Fruit fly (Drosophila melanogaster) whole organism, wandering third instar larva: ENCODE measurements around the gene CG3734.

Experiments used
- Abd-B ChIP-seq: fragments of >200 bp; optimal IDR thresholded peaks from 2 replicates; lab custom pipeline; 2017; ENCODE audit warnings: missing biosample characterization, missing genetic modification characterization
- CG9705 ChIP-seq: fragments of 200-800 bp; sonication (Bioruptor generic); optimal IDR thresholded peaks from 2 replicates; lab custom pipeline; 2018; ENCODE audit warnings: missing biosample characterization, mild to moderate bottlenecking, missing genetic modification characterization
- Dif ChIP-seq: fragments of 200-275, 200-300 bp; sonication (Bioruptor generic); optimal IDR thresholded peaks from 2 replicates; lab custom pipeline; 2018; ENCODE audit warnings: missing biosample characterization, missing genetic modification characterization; ENCODE audit not compliant: partially characterized antibody
- Hnf4 ChIP-seq: fragments of 200-800 bp; sonication (Bioruptor generic); optimal IDR thresholded peaks from 2 replicates; lab custom pipeline; 2016; ENCODE audit warnings: missing biosample characterization, mild to moderate bottlenecking, missing genetic modification characterization
- Myc ChIP-seq: fragments of >200 bp; optimal IDR thresholded peaks from 2 replicates; lab custom pipeline; 2017
- N ChIP-seq: fragments of >200 bp; optimal IDR thresholded peaks from 2 replicates; lab custom pipeline; 2018; ENCODE audit warnings: missing biosample characterization, missing external identifiers, missing genetic modification characterization
- Rel ChIP-seq, 2 experiments: fragments of 200-800 bp; sonication (Bioruptor generic) in 1 of 2; optimal IDR thresholded peaks; 2 replicates in 1 of 2; 3 replicates in 1 of 2; lab custom pipeline; 2016 to 2019; ENCODE audit warnings: mild to moderate bottlenecking in 2 of 2, missing biosample characterization in 2 of 2, missing genetic modification characterization in 2 of 2, moderate library complexity in 1 of 2
- Vsx2 ChIP-seq: fragments of 200-300, 225-300 bp; sonication (Bioruptor generic); optimal IDR thresholded peaks from 2 replicates; lab custom pipeline; 2018; ENCODE audit warnings: missing biosample characterization, missing genetic modification characterization; ENCODE audit not compliant: partially characterized antibody
- dl ChIP-seq, 2 experiments: fragments of 175-275, 200-275 bp in 1 of 2; fragments of 200-275 bp in 1 of 2; sonication (Bioruptor generic); optimal IDR thresholded peaks; lab custom pipeline; 2018; ENCODE audit warnings: mild to moderate bottlenecking in 2 of 2, missing biosample characterization in 2 of 2, missing genetic modification characterization in 2 of 2, moderate library complexity in 2 of 2; ENCODE audit not compliant: partially characterized antibody in 2 of 2, insufficient read depth in 1 of 2
- lola ChIP-seq: fragments of >200 bp; optimal IDR thresholded peaks from 2 replicates; lab custom pipeline; 2017; ENCODE audit warnings: missing biosample characterization, missing genetic modification characterization
- usp ChIP-seq: fragments of >200 bp; optimal IDR thresholded peaks from 2 replicates; lab custom pipeline; 2017; ENCODE audit warnings: missing biosample characterization, missing genetic modification characterization
- woc ChIP-seq: sonication (Bioruptor generic); optimal IDR thresholded peaks from 2 replicates; lab custom pipeline; 2016; ENCODE audit warnings: missing biosample characterization, mild to moderate bottlenecking, missing genetic modification characterization

- TF ChIP-seq Abd-B (no peak), woc (GFP tag; lab: Kevin White, UChicago) (no peak), CG9705 (no peak), Vsx2 (GFP tag; lab: Kevin White, UChicago) (no peak), N (GFP tag; lab: Kevin White, UChicago) (no peak), Rel (GFP tag; optimal IDR thresholded peaks at IDR 0.05; lab: Kevin White, UChicago) (no peak), Rel (tag; optimal IDR thresholded peaks at IDR 0.05; lab: Kevin White, UChicago) (no peak), lola (GFP tag; lab: Kevin White, UChicago) (no peak), Hnf4 (GFP tag; lab: Kevin White, UChicago) (no peak), Dif (GFP tag; lab: Kevin White, UChicago) (no peak), usp (GFP tag; lab: Kevin White, UChicago) (no peak), Myc (lab: Kevin White, UChicago) (no peak), dl (GFP tag; optimal IDR thresholded peaks at IDR 0.05; lab: Kevin White, UChicago; ENCODE audit: insufficient read depth in 1 of 2, partially characterized antibody in 2 of 2) (no peak)
Measured at dm6 chr3R:19406852-19407251, 19.2 kb downstream of the CG3734 start.
